Worm (Caenorhabditis elegans) whole organism, L3 larva: ENCODE data around the gene T02B11.8.

Experiments used
- nhr-12 ChIP-seq: fragments of 150-350 bp; optimal IDR thresholded peaks from 2 replicates; lab custom pipeline; 2014; ENCODE audit warnings: missing biosample characterization, missing genetic modification characterization
- unc-62 ChIP-seq: fragments of 150-350 bp; sonication (generic microtip); optimal IDR thresholded peaks from 4 replicates; lab custom pipeline; 2014; ENCODE audit warnings: missing biosample characterization, missing genetic modification reagents, missing genetic modification characterization

ce11 chrV:911474-911873 lies 33.0 kb upstream of the T02B11.8 start, which contains the start of gene adh-5:
- TF ChIP-seq unc-62 (GFP tag; lab: Kevin White, UChicago) (no peak), nhr-12 (tag; lab: Kevin White, UChicago) (no peak)
